Fruit fly (Drosophila melanogaster) whole organism, wandering third instar larva: ENCODE data around the gene Pfas.

Experiments used
- Abd-B ChIP-seq: fragments of >200 bp; optimal IDR thresholded peaks from 2 replicates; lab custom pipeline; 2017; ENCODE audit warnings: missing biosample characterization, missing genetic modification characterization
- CG32264 ChIP-seq: fragments of 200-800 bp; sonication (Bioruptor generic); optimal IDR thresholded peaks from 2 replicates; lab custom pipeline; 2016; ENCODE audit warnings: missing biosample characterization, missing genetic modification characterization
- CG9705 ChIP-seq: fragments of 200-800 bp; sonication (Bioruptor generic); optimal IDR thresholded peaks from 2 replicates; lab custom pipeline; 2018; ENCODE audit warnings: missing biosample characterization, mild to moderate bottlenecking, missing genetic modification characterization
- CrebA ChIP-seq: fragments of 200-800 bp; sonication (Bioruptor generic); optimal IDR thresholded peaks from 2 replicates; lab custom pipeline; 2016; ENCODE audit warnings: missing biosample characterization, mild to moderate bottlenecking, missing genetic modification characterization, borderline replicate concordance
- Dfd ChIP-seq: fragments of >200 bp; optimal IDR thresholded peaks from 2 replicates; lab custom pipeline; 2017; ENCODE audit warnings: missing biosample characterization, missing genetic modification characterization
- Dif ChIP-seq: fragments of 200-275, 200-300 bp; sonication (Bioruptor generic); optimal IDR thresholded peaks from 2 replicates; lab custom pipeline; 2018; ENCODE audit warnings: missing biosample characterization, missing genetic modification characterization; ENCODE audit not compliant: partially characterized antibody
- HLH106 ChIP-seq: fragments of 200-800 bp; optimal IDR thresholded peaks from 3 replicates; lab custom pipeline; 2019; ENCODE audit warnings: missing biosample characterization, mild to moderate bottlenecking, missing genetic modification characterization, moderate library complexity
- Hnf4 ChIP-seq: fragments of 200-800 bp; sonication (Bioruptor generic); optimal IDR thresholded peaks from 2 replicates; lab custom pipeline; 2016; ENCODE audit warnings: missing biosample characterization, mild to moderate bottlenecking, missing genetic modification characterization
- Hr78 ChIP-seq: fragments of >200 bp; optimal IDR thresholded peaks from 2 replicates; lab custom pipeline; 2017; ENCODE audit warnings: missing biosample characterization, missing genetic modification characterization
- Hr83 ChIP-seq: fragments of 200-300 bp; sonication (Bioruptor generic); optimal IDR thresholded peaks from 2 replicates; lab custom pipeline; 2016; ENCODE audit warnings: missing biosample characterization, mild to moderate bottlenecking, missing genetic modification characterization, moderate library complexity; ENCODE audit not compliant: poor library complexity, severe bottlenecking
- Mio ChIP-seq: sonication (Bioruptor generic); optimal IDR thresholded peaks from 2 replicates; lab custom pipeline; 2016; ENCODE audit warnings: missing biosample characterization, missing genetic modification characterization
- Myc ChIP-seq: fragments of >200 bp; optimal IDR thresholded peaks from 2 replicates; lab custom pipeline; 2017
- N ChIP-seq: fragments of >200 bp; optimal IDR thresholded peaks from 2 replicates; lab custom pipeline; 2018; ENCODE audit warnings: missing biosample characterization, missing external identifiers, missing genetic modification characterization
- OdsH ChIP-seq: fragments of 200-800 bp; sonication (Bioruptor generic); optimal IDR thresholded peaks from 2 replicates; lab custom pipeline; 2016; ENCODE audit warnings: missing biosample characterization, mild to moderate bottlenecking, missing genetic modification characterization
- Rel ChIP-seq, 2 experiments: fragments of 200-800 bp; sonication (Bioruptor generic) in 1 of 2; optimal IDR thresholded peaks; 2 replicates in 1 of 2; 3 replicates in 1 of 2; lab custom pipeline; 2016 to 2019; ENCODE audit warnings: mild to moderate bottlenecking in 2 of 2, missing biosample characterization in 2 of 2, missing genetic modification characterization in 2 of 2, moderate library complexity in 1 of 2
- Vsx2 ChIP-seq: fragments of 200-300, 225-300 bp; sonication (Bioruptor generic); optimal IDR thresholded peaks from 2 replicates; lab custom pipeline; 2018; ENCODE audit warnings: missing biosample characterization, missing genetic modification characterization; ENCODE audit not compliant: partially characterized antibody
- dl ChIP-seq, 2 experiments: fragments of 175-275, 200-275 bp in 1 of 2; fragments of 200-275 bp in 1 of 2; sonication (Bioruptor generic); optimal IDR thresholded peaks; lab custom pipeline; 2018; ENCODE audit warnings: mild to moderate bottlenecking in 2 of 2, missing biosample characterization in 2 of 2, missing genetic modification characterization in 2 of 2, moderate library complexity in 2 of 2; ENCODE audit not compliant: partially characterized antibody in 2 of 2, insufficient read depth in 1 of 2
- dmrt93B ChIP-seq: fragments of 200-800 bp; sonication (Bioruptor generic); optimal IDR thresholded peaks from 2 replicates; lab custom pipeline; 2018; ENCODE audit warnings: missing biosample characterization, mild to moderate bottlenecking, missing genetic modification characterization
- dsf ChIP-seq: sonication (Bioruptor generic); optimal IDR thresholded peaks from 2 replicates; lab custom pipeline; 2016; ENCODE audit warnings: missing biosample characterization, missing genetic modification characterization, borderline replicate concordance
- fru ChIP-seq: fragments of 200-800 bp; sonication (Bioruptor generic); optimal IDR thresholded peaks from 3 replicates; lab custom pipeline; 2016; ENCODE audit warnings: missing biosample characterization, mild to moderate bottlenecking, missing genetic modification characterization
- h ChIP-seq: fragments of 200-800 bp; sonication (Bioruptor generic); optimal IDR thresholded peaks from 3 replicates; lab custom pipeline; 2016; ENCODE audit warnings: missing biosample characterization, mild to moderate bottlenecking, missing genetic modification characterization
- jim ChIP-seq: fragments of 175-275, 200-325 bp; sonication (Bioruptor generic); optimal IDR thresholded peaks from 2 replicates; lab custom pipeline; 2016; ENCODE audit warnings: missing biosample characterization, mild to moderate bottlenecking, missing genetic modification characterization
- lola ChIP-seq: fragments of >200 bp; optimal IDR thresholded peaks from 2 replicates; lab custom pipeline; 2017; ENCODE audit warnings: missing biosample characterization, missing genetic modification characterization
- psq ChIP-seq: fragments of 200-800 bp; sonication (Bioruptor generic); optimal IDR thresholded peaks from 3 replicates; lab custom pipeline; 2017; ENCODE audit warnings: missing biosample characterization, mild to moderate bottlenecking, missing genetic modification characterization, moderate library complexity
- sage ChIP-seq: fragments of 200-800 bp; sonication (Bioruptor generic); optimal IDR thresholded peaks from 2 replicates; lab custom pipeline; 2016; ENCODE audit warnings: missing biosample characterization, mild to moderate bottlenecking, missing genetic modification characterization
- sv ChIP-seq: fragments of 200-800 bp; sonication (Bioruptor generic); optimal IDR thresholded peaks from 3 replicates; lab custom pipeline; 2016; ENCODE audit warnings: missing biosample characterization, missing genetic modification characterization
- woc ChIP-seq: sonication (Bioruptor generic); optimal IDR thresholded peaks from 2 replicates; lab custom pipeline; 2016; ENCODE audit warnings: missing biosample characterization, mild to moderate bottlenecking, missing genetic modification characterization

The Pfas gene

dm6 chr2L:6019352-6020131 is 26.3 kb downstream of the Pfas start, which contains the start of gene H2.0 (continued):
- no peak for TF ChIP-seq dl (GFP tag; optimal IDR thresholded peaks at IDR 0.05; lab: Kevin White, UChicago; ENCODE audit: insufficient read depth in 1 of 2, partially characterized antibody in 2 of 2)
- no peak for TF ChIP-seq Hnf4 (GFP tag; lab: Kevin White, UChicago)
- no peak for TF ChIP-seq N (GFP tag; lab: Kevin White, UChicago)
- TF ChIP-seq jim = no peak
- peak; percentile 26 for TF ChIP-seq dmrt93B
- TF ChIP-seq h = peak; percentile 72
- TF ChIP-seq CrebA (GFP tag; lab: Kevin White, UChicago) = no peak
- peak; percentile 48 for TF ChIP-seq woc

DNA sequence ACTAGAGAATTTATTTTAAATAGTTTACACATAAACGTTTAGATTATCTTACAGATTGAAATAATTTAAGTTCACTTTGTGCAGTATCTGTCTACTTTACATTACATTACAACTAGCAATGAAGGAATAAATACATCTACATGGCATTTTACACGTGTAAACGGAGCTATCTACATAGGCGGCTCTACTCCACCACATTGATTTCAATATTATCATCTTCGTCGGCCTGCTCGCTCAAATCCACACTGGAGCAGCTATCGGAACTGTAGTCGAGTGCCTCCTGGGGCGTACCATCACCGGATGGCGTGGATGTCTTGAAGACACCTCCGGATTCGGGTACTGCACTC is 32.8 kb downstream of the Pfas start:
- TF ChIP-seq dl (GFP tag; optimal IDR thresholded peaks at IDR 0.05; lab: Kevin White, UChicago; ENCODE audit: insufficient read depth in 1 of 2, partially characterized antibody in 2 of 2) = no peak
- TF ChIP-seq Hr83 (GFP tag; lab: Kevin White, UChicago) = no peak
- no peak for TF ChIP-seq woc
- no peak for TF ChIP-seq sv (GFP tag; lab: Kevin White, UChicago)
- no peak for TF ChIP-seq CrebA (GFP tag; lab: Kevin White, UChicago)
- no peak for TF ChIP-seq Dif (GFP tag; lab: Kevin White, UChicago)
- no peak for TF ChIP-seq Rel (GFP tag; optimal IDR thresholded peaks at IDR 0.05; lab: Kevin White, UChicago)
- no peak for TF ChIP-seq Rel (tag; optimal IDR thresholded peaks at IDR 0.05; lab: Kevin White, UChicago)
- no peak for TF ChIP-seq sage (GFP tag; lab: Kevin White, UChicago)
- TF ChIP-seq CG9705 = no peak
- no peak for TF ChIP-seq HLH106 (tag; lab: Kevin White, UChicago)
- TF ChIP-seq Vsx2 (GFP tag; lab: Kevin White, UChicago) = no peak
- no peak for TF ChIP-seq Hr78 (GFP tag; lab: Kevin White, UChicago)
- TF ChIP-seq OdsH (GFP tag; lab: Kevin White, UChicago) = no peak
- no peak for TF ChIP-seq Abd-B (GFP tag; lab: Kevin White, UChicago)
- no peak for TF ChIP-seq Myc

DNA sequence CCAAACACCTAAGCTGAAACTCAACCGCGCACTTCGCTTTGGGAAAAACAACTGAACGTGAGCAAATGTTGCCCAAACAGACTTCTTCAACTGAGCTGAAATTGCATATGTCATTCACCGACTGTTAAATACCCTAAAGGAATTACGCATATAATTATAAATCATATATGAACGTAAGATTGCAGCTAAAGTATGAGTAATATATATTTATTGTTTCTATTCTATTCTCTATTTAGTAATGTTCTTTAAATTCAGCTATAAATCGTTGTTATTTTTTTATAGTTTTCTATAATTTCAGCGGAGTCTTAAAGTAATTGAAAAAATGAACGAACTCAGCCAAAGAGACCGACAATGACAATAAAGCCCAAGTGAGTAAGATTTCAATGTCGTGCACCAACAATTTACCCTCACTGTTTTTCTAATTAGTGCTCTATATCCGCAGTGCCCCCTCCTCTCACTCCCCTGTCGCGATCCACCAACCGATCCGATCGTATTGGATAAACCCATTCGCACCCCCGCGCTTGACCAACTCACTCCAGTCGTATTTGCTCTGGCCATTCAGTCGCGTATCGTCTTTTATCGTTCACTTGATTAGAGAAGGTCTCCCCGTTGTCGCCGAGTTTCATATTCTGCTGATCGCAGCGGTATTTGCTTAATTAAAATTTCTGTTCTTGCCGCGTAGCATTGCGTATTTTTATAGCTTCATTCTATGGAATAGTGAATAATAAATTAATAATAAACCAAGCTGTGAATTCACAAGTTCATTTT is 33.4 kb downstream of the Pfas start, which contains the start of gene CG9098:
Gene CG9098, minus strand, starts transcription at position 36 of the 768 bp plus-strand sequence.
- TF ChIP-seq fru (GFP tag; lab: Kevin White, UChicago) = no peak
- no peak for TF ChIP-seq CG32264
- TF ChIP-seq woc = no peak
- no peak for TF ChIP-seq Dfd
- TF ChIP-seq dl (GFP tag; optimal IDR thresholded peaks at IDR 0.05; lab: Kevin White, UChicago; ENCODE audit: insufficient read depth in 1 of 2, partially characterized antibody in 2 of 2) = no peak
- no peak for TF ChIP-seq h
- no peak for TF ChIP-seq CrebA (GFP tag; lab: Kevin White, UChicago)
- TF ChIP-seq Mio (GFP tag; lab: Kevin White, UChicago) = no peak
- no peak for TF ChIP-seq Myc
- no peak for TF ChIP-seq psq (GFP tag; lab: Kevin White, UChicago)
- no peak for TF ChIP-seq Hnf4 (GFP tag; lab: Kevin White, UChicago)
- no peak for TF ChIP-seq lola
- TF ChIP-seq Vsx2 (GFP tag; lab: Kevin White, UChicago) = no peak
- TF ChIP-seq dsf (GFP tag; lab: Kevin White, UChicago) = no peak
- TF ChIP-seq, all 38 proteins: peak for 0

DNA sequence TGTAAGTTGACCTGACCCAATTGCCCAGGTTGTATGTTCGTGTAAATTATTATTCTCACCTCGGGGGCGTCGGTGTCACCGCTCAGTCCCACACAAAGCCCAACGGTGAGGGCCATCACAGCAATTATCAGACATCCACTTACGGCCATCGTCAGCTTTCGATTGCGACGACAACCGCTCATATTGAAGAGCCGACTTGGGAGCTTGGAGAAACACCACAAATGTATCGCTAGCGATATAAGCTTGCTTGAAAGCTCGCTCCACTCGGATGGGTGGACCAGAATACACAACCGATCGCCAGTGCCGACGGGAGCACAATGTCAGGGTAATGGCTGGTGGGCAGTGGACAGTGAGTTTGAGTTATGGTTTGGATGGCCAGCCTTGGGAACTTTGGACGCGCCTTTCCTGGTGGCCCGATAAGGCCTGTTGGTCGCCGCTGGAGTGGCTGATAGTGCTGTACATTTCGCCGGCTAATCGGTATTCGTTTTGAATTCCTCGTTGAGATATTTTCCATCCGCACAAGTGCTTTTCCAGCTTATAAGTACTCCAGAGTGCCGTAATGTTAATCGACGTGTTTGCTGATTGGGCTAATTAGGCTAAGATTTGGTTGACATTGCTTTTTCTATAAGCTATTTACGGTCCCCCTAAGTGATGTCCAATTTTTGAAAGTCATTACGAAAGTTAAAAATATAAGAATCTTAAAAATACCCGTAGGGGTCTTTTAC is 39.2 kb downstream of the Pfas start, which contains the start of gene Gal:
Gene Gal, minus strand, starts transcription at position 320 of the 725 bp plus-strand sequence.
- TF ChIP-seq HLH106 (tag; lab: Kevin White, UChicago) = no peak
- peak; percentile 3 for TF ChIP-seq Vsx2 (GFP tag; lab: Kevin White, UChicago)
